Worm (Caenorhabditis elegans): ENCODE measurements around the gene hsd-3.

ce11 chrX:5027923-5028592, 19.0 kb downstream of the hsd-3 start:
- TF ChIP-seq ztf-11 (tag; optimal IDR thresholded peaks at IDR 0.05) (no peak), unc-62 (GFP tag; optimal IDR thresholded peaks at IDR 0.05) (no peak), egl-27 (tag; optimal IDR thresholded peaks at IDR 0.05) (no peak), R02D3.7 (tag; optimal IDR thresholded peaks at IDR 0.05) (no peak), nhr-25 (tag; optimal IDR thresholded peaks at IDR 0.05) (no peak), lin-39 (tag; optimal IDR thresholded peaks at IDR 0.05) (no peak), unc-39 (tag; optimal IDR thresholded peaks at IDR 0.05) (no peak), mdl-1 (tag; optimal IDR thresholded peaks at IDR 0.05) (no peak), blmp-1 (tag; optimal IDR thresholded peaks at IDR 0.05; ENCODE audit: insufficient read depth) (no peak), zag-1 (tag; optimal IDR thresholded peaks at IDR 0.05) (no peak), mab-5 (tag; optimal IDR thresholded peaks at IDR 0.05) (no peak), nhr-237 (tag; optimal IDR thresholded peaks at IDR 0.05) (no peak), aly-2 (tag; optimal IDR thresholded peaks at IDR 0.05) (no peak)

Measured in whole organism, L2 larva.